Fruit fly (Drosophila melanogaster): ENCODE data around the gene Raf.

- no peak for TF ChIP-seq kay (GFP tag; ENCODE audit: borderline replicate concordance)
- TF ChIP-seq cnc (optimal IDR thresholded peaks at IDR 0.05) = no peak
- TF ChIP-seq Crg-1 (GFP tag; optimal IDR thresholded peaks at IDR 0.05) = no peak
- TF ChIP-seq CG7045 (GFP tag; optimal IDR thresholded peaks at IDR 0.05) = no peak
- no peak for TF ChIP-seq Hr96 (GFP tag; optimal IDR thresholded peaks at IDR 0.05)
These were observed 11.5 kb downstream of the Raf start for dm6 chrX:2306760-2307159.
